Worm (Caenorhabditis elegans): ENCODE results near the gene gst-7.
"Not testable (repeated sequence)": the region's sequence is repeated elsewhere in the genome, so short reads cannot be mapped to it uniquely, and the experiment has no call there.

gst-7 gene

DNA sequence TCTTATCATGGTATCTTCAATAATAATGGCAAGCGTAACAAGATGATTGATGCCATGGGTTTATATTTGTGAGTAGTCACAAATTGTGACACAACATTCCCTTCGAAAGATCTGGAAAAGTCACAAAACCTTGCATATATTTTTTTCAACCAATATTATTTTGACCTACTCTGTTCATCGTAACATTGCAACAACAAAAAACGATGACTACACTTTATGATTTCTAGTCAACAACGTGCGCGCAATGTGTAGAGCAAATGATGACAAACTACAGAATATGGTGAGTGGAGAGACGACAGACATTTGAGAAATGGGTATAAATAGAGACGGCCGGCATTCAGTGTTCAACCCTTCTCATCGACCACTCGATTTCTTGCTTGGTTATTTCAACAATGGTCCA lies at the start of gene gst-7 (continued):
- no peak for TF ChIP-seq ctbp-1 (GFP tag; IDR thresholded peaks at IDR 0.05)

DNA sequence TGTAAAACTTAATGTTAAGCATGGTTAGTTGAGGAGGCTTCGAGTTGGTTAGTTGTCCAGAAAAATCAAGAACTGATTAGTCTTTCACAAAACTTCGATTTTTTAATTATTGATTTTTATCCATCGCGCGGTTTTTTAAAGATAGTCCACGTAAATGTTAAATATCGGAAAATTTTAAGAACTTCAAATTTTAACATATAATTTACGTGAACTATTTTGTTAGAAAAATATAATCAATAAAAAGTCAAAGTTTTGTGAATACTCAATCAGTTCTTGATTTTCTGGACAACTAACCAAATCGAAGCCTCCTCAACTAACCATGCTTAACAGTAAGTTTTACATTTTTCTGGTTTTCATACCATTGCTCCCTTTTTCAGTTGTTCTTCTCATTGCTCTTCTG lies 47.1 kb upstream of the gst-7 start, which contains the start of the genes C33F10.11 and C33F10.1:
C33F10.11 (minus strand) TSS at position 101 of the 400 bp plus-strand sequence.
C33F10.1 (plus strand) TSS at position 263 of the 400 bp plus-strand sequence.
- TF ChIP-seq arid-1 (GFP tag; conservative IDR thresholded peaks at IDR 0.05) = no peak
- no peak for TF ChIP-seq mep-1 (tag; optimal IDR thresholded peaks at IDR 0.05)

DNA sequence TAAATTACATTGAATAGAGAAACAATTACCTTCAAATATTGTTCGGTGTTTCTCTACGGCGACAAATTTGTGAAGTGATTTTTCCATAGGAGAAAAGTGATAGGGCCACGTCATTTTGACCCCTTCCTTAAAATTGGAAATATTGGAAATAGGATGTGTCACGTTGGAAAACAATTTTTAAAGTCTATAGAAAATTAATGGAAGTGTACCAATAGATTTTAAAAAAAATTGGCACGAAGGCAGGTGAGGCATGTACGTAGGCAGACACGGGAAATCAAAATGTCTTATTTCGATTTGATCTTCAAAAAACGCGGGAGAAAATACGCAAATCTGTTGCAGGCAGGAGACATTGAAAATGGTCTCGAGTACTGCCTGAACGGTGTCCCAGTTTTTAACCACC lies 44.2 kb upstream of the gst-7 start, which contains the start of gene C33F10.12:
C33F10.12 (minus strand) TSS at position 101 of the 400 bp plus-strand sequence.
- TF ChIP-seq ceh-62 (tag; optimal IDR thresholded peaks at IDR 0.05) = no peak
- TF ChIP-seq pha-4 (GFP tag; IDR thresholded peaks at IDR 0.05) = no peak
- no peak for TF ChIP-seq pha-4 (tag; optimal IDR thresholded peaks at IDR 0.05)
- TF ChIP-seq aly-2 (tag; optimal IDR thresholded peaks at IDR 0.05) = no peak
- no peak for TF ChIP-seq pqm-1 (tag; optimal IDR thresholded peaks at IDR 0.05)
- no peak for TF ChIP-seq daf-19 (GFP tag; conservative IDR thresholded peaks at IDR 0.05)
- no peak for TF ChIP-seq lin-39 (tag; optimal IDR thresholded peaks at IDR 0.05)
- TF ChIP-seq snpc-1.2 (GFP tag; IDR thresholded peaks at IDR 0.05) = no peak
- no peak for TF ChIP-seq hlh-30 (tag; optimal IDR thresholded peaks at IDR 0.05; ENCODE audit: insufficient read depth)
- TF ChIP-seq nhr-41 (GFP tag; IDR thresholded peaks at IDR 0.05) = no peak
- no peak for TF ChIP-seq hmg-1.1 (GFP tag; IDR thresholded peaks at IDR 0.05)
- TF ChIP-seq nhr-237 (tag; optimal IDR thresholded peaks at IDR 0.05) = no peak
- TF ChIP-seq ceh-28 (tag; optimal IDR thresholded peaks at IDR 0.05) = no peak
- TF ChIP-seq ama-1 (optimal IDR thresholded peaks at IDR 0.05) = no peak
- no peak for TF ChIP-seq F10B5.3 (tag; optimal IDR thresholded peaks at IDR 0.05)
- TF ChIP-seq zag-1 (tag; optimal IDR thresholded peaks at IDR 0.05) = no peak

DNA sequence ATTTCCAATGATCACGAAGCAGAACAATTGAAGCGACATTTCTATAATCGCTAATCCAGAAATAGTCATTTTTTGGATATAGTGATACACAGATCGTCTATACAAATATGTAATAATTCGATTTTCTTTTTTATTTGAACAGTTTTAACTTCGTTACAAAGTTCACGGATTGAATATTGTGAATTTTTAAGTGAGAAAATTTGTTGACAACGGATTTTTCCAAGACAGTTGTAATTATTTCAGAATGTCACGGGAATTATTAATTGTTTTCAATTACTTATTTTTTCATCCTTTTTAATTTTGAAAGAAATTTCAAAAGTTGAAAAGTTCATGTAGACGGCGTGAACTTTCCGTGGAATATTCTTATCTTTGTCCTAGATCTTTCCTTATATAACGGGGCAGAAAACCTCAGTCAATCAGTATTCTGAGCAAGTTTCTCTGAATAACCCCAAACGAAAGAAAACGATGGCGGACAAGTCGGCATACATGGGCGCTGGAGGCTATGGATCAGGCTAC lies 39.7 kb upstream of the gst-7 start, which contains the start of the genes T23B7.2 and nspd-4:
T23B7.2 (minus strand) TSS at position 101 of the 516 bp plus-strand sequence.
nspd-4 (plus strand) TSS at position 466 of the 516 bp plus-strand sequence.
- TF ChIP-seq lin-1 (GFP tag; IDR thresholded peaks at IDR 0.05); lsy-2 (tag; optimal IDR thresholded peaks at IDR 0.05); F44E2.7 (GFP tag; IDR thresholded peaks at IDR 0.05): not testable (repeated sequence)

DNA sequence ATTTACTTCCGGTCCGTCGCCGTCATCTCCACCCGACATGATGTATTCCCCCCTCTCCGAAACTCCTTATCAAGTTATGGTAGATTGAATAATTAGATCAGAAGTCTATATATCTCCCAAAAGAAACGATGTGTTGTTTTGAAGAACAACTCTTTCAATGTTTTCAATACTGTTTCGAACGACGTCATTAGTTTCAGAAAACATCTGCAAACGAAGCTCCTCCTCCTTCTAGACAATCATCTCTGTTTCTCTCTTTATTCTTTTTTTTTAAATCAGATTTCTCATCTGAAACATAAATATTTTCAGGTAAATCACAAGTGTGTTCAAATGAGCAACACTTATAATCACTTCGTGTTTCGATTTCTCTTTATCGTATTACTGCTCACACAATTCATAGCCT lies 32.0 kb upstream of the gst-7 start, which contains the start of gene T23B7.3:
T23B7.3 (plus strand) TSS at position 301 of the 400 bp plus-strand sequence.
- no peak for TF ChIP-seq zfp-2 (tag; optimal IDR thresholded peaks at IDR 0.05)
- no peak for TF ChIP-seq rbr-2 (tag; optimal IDR thresholded peaks at IDR 0.05)
- no peak for TF ChIP-seq mxl-3 (GFP tag; optimal IDR thresholded peaks at IDR 0.05)
- TF ChIP-seq mdt-29 (GFP tag; IDR thresholded peaks at IDR 0.05) = no peak
- no peak for TF ChIP-seq pqm-1 (tag; optimal IDR thresholded peaks at IDR 0.05)
- no peak for TF ChIP-seq php-3 (GFP tag; IDR thresholded peaks at IDR 0.05)
- TF ChIP-seq mxl-2 (GFP tag; conservative IDR thresholded peaks at IDR 0.05) = no peak
- no peak for TF ChIP-seq hmg-1.1 (GFP tag; IDR thresholded peaks at IDR 0.05)
- TF ChIP-seq lin-29 (GFP tag; IDR thresholded peaks at IDR 0.05) = no peak
- no peak for TF ChIP-seq attf-4 (tag; optimal IDR thresholded peaks at IDR 0.05)
- TF ChIP-seq nhr-102 (tag; optimal IDR thresholded peaks at IDR 0.05) = no peak
- no peak for TF ChIP-seq gei-8 (GFP tag; optimal IDR thresholded peaks at IDR 0.05)
- no peak for TF ChIP-seq zip-11 (GFP tag; IDR thresholded peaks at IDR 0.05)
- no peak for TF ChIP-seq duxl-1 (tag; optimal IDR thresholded peaks at IDR 0.05; ENCODE audit: poor library complexity)
- TF ChIP-seq spr-3 (GFP tag; optimal IDR thresholded peaks at IDR 0.05) = no peak
- TF ChIP-seq nhr-48 (tag; optimal IDR thresholded peaks at IDR 0.05) = no peak

Measured in whole organism, L4 larva.